Fruit fly (Drosophila melanogaster): Measurements from ENCODE around the gene Rat1.
A peak's percentile ranks its signal among the peaks of the same experiment; 100 is the strongest.

The Rat1 gene

dm6 chr2L:6960165-6960564 is 52.3 kb downstream of the Rat1 start, which contains the start of the genes Atac1 and Hmgcl (continued):
- TF ChIP-seq Pdp1 (GFP tag; optimal IDR thresholded peaks at IDR 0.05) (peak in 1 of 2 experiments; percentile 87), CG9797 (GFP tag; optimal IDR thresholded peaks at IDR 0.05) (no peak), CG1233 (GFP tag; optimal IDR thresholded peaks at IDR 0.05) (no peak), bbx (GFP tag; IDR thresholded peaks at IDR 0.05; ENCODE audit: partially characterized antibody) (no peak), Trl (optimal IDR thresholded peaks at IDR 0.05) (no peak), Trl (GFP tag; optimal IDR thresholded peaks at IDR 0.05) (no peak), row (GFP tag; IDR thresholded peaks at IDR 0.05) (peak; percentile 9; the same call in 1 of the 3 replicates), klu (GFP tag; IDR thresholded peaks at IDR 0.05) (no peak), CG12659 (GFP tag; optimal IDR thresholded peaks at IDR 0.05) (no peak), CG1529 (GFP tag; optimal IDR thresholded peaks at IDR 0.05) (no peak), BEAF-32 (GFP tag; optimal IDR thresholded peaks at IDR 0.05) (peak; percentile 35), unc-4 (GFP tag; IDR thresholded peaks at IDR 0.05; ENCODE audit: partially characterized antibody) (peak; percentile 46; the same call in 1 of the 2 replicates), Jarid2 (GFP tag; optimal IDR thresholded peaks at IDR 0.05) (no peak), Taf1 (GFP tag; IDR thresholded peaks at IDR 0.05) (no peak), CG13287 (GFP tag; IDR thresholded peaks at IDR 0.05; ENCODE audit: partially characterized antibody) (peak; percentile 53), CG7357 (GFP tag; IDR thresholded peaks at IDR 0.05) (no peak), MBD-R2 (GFP tag; IDR thresholded peaks at IDR 0.05) (peak; percentile 78), HLH4C (GFP tag; IDR thresholded peaks at IDR 0.05; ENCODE audit: partially characterized antibody) (peak; percentile 18; the same call in 1 of the 3 replicates), CG13775 (GFP tag; optimal IDR thresholded peaks at IDR 0.05) (peak; percentile 92), CG9609 (GFP tag; optimal IDR thresholded peaks at IDR 0.05) (no peak), dmrt99B (tag; optimal IDR thresholded peaks at IDR 0.05) (no peak), Doc3 (GFP tag; IDR thresholded peaks at IDR 0.05; ENCODE audit: partially characterized antibody) (0 out of 3 replicates have a peak, but pooled peaks have one; percentile 18), cad (GFP tag; optimal IDR thresholded peaks at IDR 0.05) (no peak), CG18619 (GFP tag; optimal IDR thresholded peaks at IDR 0.05) (no peak), CG17385 (GFP tag; optimal IDR thresholded peaks at IDR 0.05) (peak; percentile 89), CG8290 (GFP tag; optimal IDR thresholded peaks at IDR 0.05) (peak; percentile 63), CG8290 (tag; optimal IDR thresholded peaks at IDR 0.05) (no peak), ab (GFP tag; optimal IDR thresholded peaks at IDR 0.05) (no peak), zen2 (GFP tag; IDR thresholded peaks at IDR 0.05; ENCODE audit: partially characterized antibody) (peak; percentile 35; the same call in 1 of the 3 replicates), seq (GFP tag; IDR thresholded peaks at IDR 0.05) (no peak), Ravus (GFP tag; IDR thresholded peaks at IDR 0.05) (no peak), CG17568 (GFP tag; optimal IDR thresholded peaks at IDR 0.05) (no peak), Sox102F (GFP tag; optimal IDR thresholded peaks at IDR 0.05) (no peak), chinmo (GFP tag; IDR thresholded peaks at IDR 0.05; ENCODE audit: partially characterized antibody) (0 out of 4 replicates have a peak, but pooled peaks have one; percentile 36), CG9437 (GFP tag; optimal IDR thresholded peaks at IDR 0.05) (no peak), Dll (GFP tag; IDR thresholded peaks at IDR 0.05; ENCODE audit: partially characterized antibody) (peak; percentile 68), dm (GFP tag; optimal IDR thresholded peaks at IDR 0.05) (peak; percentile 17), YL-1 (GFP tag; optimal IDR thresholded peaks at IDR 0.05) (peak; percentile 3), ham (GFP tag; IDR thresholded peaks at IDR 0.05) (no peak), CG34224 (GFP tag; IDR thresholded peaks at IDR 0.05; ENCODE audit: partially characterized antibody) (peak; percentile 23; the same call in 1 of the 3 replicates), vvl (GFP tag; IDR thresholded peaks at IDR 0.05) (0 out of 2 replicates have a peak, but pooled peaks have one; percentile 32), amos (GFP tag; IDR thresholded peaks at IDR 0.05; ENCODE audit: partially characterized antibody) (peak; percentile 6; the same call in 1 of the 2 replicates), cg (GFP tag; optimal IDR thresholded peaks at IDR 0.05) (no peak), Fer2 (tag; optimal IDR thresholded peaks at IDR 0.05) (no peak), sens (GFP tag) (peak; percentile 5), CG3847 (GFP tag; IDR thresholded peaks at IDR 0.05) (no peak), MTF-1 (GFP tag; optimal IDR thresholded peaks at IDR 0.05; ENCODE audit: borderline replicate concordance) (no peak), CG2116 (GFP tag; optimal IDR thresholded peaks at IDR 0.05) (peak; percentile 14), CG14014 (GFP tag; IDR thresholded peaks at IDR 0.05) (no peak), corto (GFP tag; optimal IDR thresholded peaks at IDR 0.05) (no peak)
